Fruit fly (Drosophila melanogaster): ENCODE results near the gene CG15717.

DNA sequence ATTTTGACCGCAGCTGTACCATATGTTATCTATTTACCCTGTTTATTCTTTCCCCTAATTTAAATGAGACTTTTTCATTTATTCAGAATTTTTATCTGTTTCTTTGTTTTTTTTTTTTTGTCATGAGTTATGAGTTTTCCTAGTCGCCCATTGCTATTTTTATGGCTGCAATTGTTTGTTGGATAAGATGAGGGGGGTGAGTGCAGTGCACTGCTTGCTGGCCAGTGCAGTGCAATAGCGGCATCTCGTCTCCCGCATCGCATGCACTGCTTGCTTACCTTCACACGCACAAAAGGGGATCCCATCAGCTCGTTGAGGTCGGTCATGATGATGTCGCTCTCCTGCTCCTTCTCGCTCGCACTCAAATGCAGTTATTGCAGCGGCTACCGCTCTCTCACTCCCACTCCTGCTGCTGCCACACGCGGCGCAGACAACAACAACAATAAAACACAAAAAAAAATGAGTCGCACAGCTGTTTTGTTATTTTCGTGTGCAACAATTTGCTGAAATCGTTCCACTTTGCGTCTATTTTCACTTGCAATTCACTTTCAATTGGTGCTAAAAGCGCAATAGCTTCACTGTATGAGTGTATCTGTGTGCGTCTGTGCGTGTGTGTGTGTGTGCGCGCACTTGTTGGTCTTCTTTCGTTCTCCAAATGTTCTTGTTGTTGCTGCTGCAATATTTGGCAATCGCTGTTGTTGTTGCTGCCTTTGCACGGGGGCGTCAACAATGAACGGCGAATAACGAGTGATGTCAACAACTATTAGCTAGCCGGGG lies 591 bp upstream of the CG15717 start:
- TF ChIP-seq EcR (GFP tag; optimal IDR thresholded peaks at IDR 0.05) (no peak), pan (optimal IDR thresholded peaks at IDR 0.05) (no peak), usp (GFP tag; optimal IDR thresholded peaks at IDR 0.05) (no peak), psq (optimal IDR thresholded peaks at IDR 0.05) (no peak), Dll (optimal IDR thresholded peaks at IDR 0.05) (no peak), CG8478 (optimal IDR thresholded peaks at IDR 0.05) (peak; percentile 59)

All from whole organism.